Worm (Caenorhabditis elegans): ENCODE results near the gene aagr-2.

aagr-2 gene

DNA sequence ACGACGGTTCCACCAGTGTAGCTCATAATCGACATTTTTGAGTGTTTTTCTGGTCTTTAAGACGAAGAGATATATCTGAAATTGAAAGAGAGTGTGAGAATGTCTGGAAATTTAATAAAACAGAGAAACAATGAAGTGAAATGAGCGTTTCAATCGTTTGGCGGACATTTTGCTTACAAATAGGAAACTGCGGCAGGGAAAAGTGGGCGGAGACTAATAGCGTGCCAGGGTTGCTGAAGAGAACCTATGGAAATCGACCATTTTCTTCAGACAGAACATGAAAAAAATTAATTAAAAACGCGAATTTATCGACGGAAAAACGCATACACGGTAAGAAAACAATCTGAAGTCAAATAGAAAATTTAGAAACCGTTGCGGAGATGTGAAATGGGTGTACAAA lies 30.3 kb upstream of the aagr-2 start, which contains the start of gene pbs-3:
TSS of gene pbs-3 (minus strand) at position 75 of the 400 bp plus-strand sequence.
- peak; percentile 97 for TF ChIP-seq ceh-31 (tag; optimal IDR thresholded peaks at IDR 0.05)
- no peak for TF ChIP-seq hlh-6 (tag; optimal IDR thresholded peaks at IDR 0.05)
- TF ChIP-seq ceh-14 (tag; optimal IDR thresholded peaks at IDR 0.05), result peak; percentile 74
- TF ChIP-seq tbx-7 (tag; optimal IDR thresholded peaks at IDR 0.05), result peak; percentile 13
- TF ChIP-seq ceh-19 (GFP tag; optimal IDR thresholded peaks at IDR 0.05), result no peak
- TF ChIP-seq che-1 (tag; optimal IDR thresholded peaks at IDR 0.05), result no peak
- no peak for TF ChIP-seq ttx-3 (tag; optimal IDR thresholded peaks at IDR 0.05)
- no peak for TF ChIP-seq gmeb-2 (tag; optimal IDR thresholded peaks at IDR 0.05)
- peak; percentile 78 for TF ChIP-seq lim-6 (tag; optimal IDR thresholded peaks at IDR 0.05)
- no peak for TF ChIP-seq pag-3 (tag; optimal IDR thresholded peaks at IDR 0.05; ENCODE audit: borderline replicate concordance)
- no peak for TF ChIP-seq mec-3 (tag; optimal IDR thresholded peaks at IDR 0.05; ENCODE audit: borderline replicate concordance)
- TF ChIP-seq hlh-15 (tag; optimal IDR thresholded peaks at IDR 0.05), result no peak
- TF ChIP-seq pqm-1 (tag; optimal IDR thresholded peaks at IDR 0.05), result no peak
- no peak for TF ChIP-seq nhr-11 (tag; optimal IDR thresholded peaks at IDR 0.05)
- TF ChIP-seq sox-4 (tag; optimal IDR thresholded peaks at IDR 0.05), result no peak
- no peak for TF ChIP-seq pha-4 (tag; optimal IDR thresholded peaks at IDR 0.05)
- TF ChIP-seq unc-86 (tag; optimal IDR thresholded peaks at IDR 0.05), result peak; percentile 13
- no peak for TF ChIP-seq eyg-1 (tag; optimal IDR thresholded peaks at IDR 0.05)
- peak; percentile 66 for TF ChIP-seq ceh-2 (tag; optimal IDR thresholded peaks at IDR 0.05)
- TF ChIP-seq elt-4 (tag; optimal IDR thresholded peaks at IDR 0.05), result no peak
- peak; percentile 46 for TF ChIP-seq ref-2 (tag; optimal IDR thresholded peaks at IDR 0.05)
- TF ChIP-seq C38D4.7 (GFP tag; optimal IDR thresholded peaks at IDR 0.05), result no peak
- no peak for TF ChIP-seq ceh-6 (GFP tag; optimal IDR thresholded peaks at IDR 0.05)
- TF ChIP-seq fkh-6 (tag; optimal IDR thresholded peaks at IDR 0.05), result no peak
- no peak for TF ChIP-seq fkh-10 (GFP tag; optimal IDR thresholded peaks at IDR 0.05)
- no peak for TF ChIP-seq ceh-45 (GFP tag; IDR thresholded peaks at IDR 0.05)
- peak; percentile 44 for TF ChIP-seq ceh-18 (tag; optimal IDR thresholded peaks at IDR 0.05)
- no peak for TF ChIP-seq hlh-13 (GFP tag; optimal IDR thresholded peaks at IDR 0.05)
- TF ChIP-seq dmd-4 (tag; optimal IDR thresholded peaks at IDR 0.05; ENCODE audit: borderline replicate concordance), result peak; percentile 37
- TF ChIP-seq ahr-1 (tag; optimal IDR thresholded peaks at IDR 0.05), result no peak
- peak; percentile 68 for TF ChIP-seq F13H6.1 (tag; optimal IDR thresholded peaks at IDR 0.05)
- no peak for TF ChIP-seq odd-2 (tag; optimal IDR thresholded peaks at IDR 0.05)
- TF ChIP-seq ceh-30 (tag; optimal IDR thresholded peaks at IDR 0.05), result no peak
- peak; percentile 60 for TF ChIP-seq nfya-1 (tag; optimal IDR thresholded peaks at IDR 0.05)
- TF ChIP-seq ceh-9 (tag; optimal IDR thresholded peaks at IDR 0.05), result no peak
- TF ChIP-seq zip-5 (tag; optimal IDR thresholded peaks at IDR 0.05), result peak; percentile 26
- no peak for TF ChIP-seq dve-1 (tag; optimal IDR thresholded peaks at IDR 0.05)
- TF ChIP-seq unc-55 (GFP tag; optimal IDR thresholded peaks at IDR 0.05), result no peak
- TF ChIP-seq ceh-34 (tag; optimal IDR thresholded peaks at IDR 0.05), result peak; percentile 29
- no peak for TF ChIP-seq lin-11 (tag; optimal IDR thresholded peaks at IDR 0.05)
- no peak for TF ChIP-seq ama-1 (optimal IDR thresholded peaks at IDR 0.05)
- no peak for TF ChIP-seq ceh-22 (tag; optimal IDR thresholded peaks at IDR 0.05)
- TF ChIP-seq Y22D7AL.16 (tag; optimal IDR thresholded peaks at IDR 0.05), result no peak
- peak; percentile 83 for TF ChIP-seq elt-2 (tag; optimal IDR thresholded peaks at IDR 0.05)
- peak; percentile 15; the same call in 1 of the 2 replicates for TF ChIP-seq sox-2 (GFP tag; IDR thresholded peaks at IDR 0.05)
- no peak for TF ChIP-seq unc-3 (GFP tag; conservative IDR thresholded peaks at IDR 0.05)
- TF ChIP-seq unc-3 (tag; optimal IDR thresholded peaks at IDR 0.05), result no peak
- no peak for TF ChIP-seq ceh-48 (tag; optimal IDR thresholded peaks at IDR 0.05)
- no peak for TF ChIP-seq syd-9 (tag; optimal IDR thresholded peaks at IDR 0.05)
- no peak for TF ChIP-seq K02D7.2 (tag; optimal IDR thresholded peaks at IDR 0.05)
- TF ChIP-seq pros-1 (tag; optimal IDR thresholded peaks at IDR 0.05), result no peak
- no peak for TF ChIP-seq sdc-2 (tag; optimal IDR thresholded peaks at IDR 0.05)
- TF ChIP-seq fax-1 (tag; optimal IDR thresholded peaks at IDR 0.05), result peak; percentile 54
- TF ChIP-seq ztf-16 (tag; optimal IDR thresholded peaks at IDR 0.05), result no peak
- peak; percentile 88 for TF ChIP-seq tbx-2 (tag; optimal IDR thresholded peaks at IDR 0.05)

Data from whole organism, late embryonic.